Worm (Caenorhabditis elegans) whole organism, L2 larva: Measurements from ENCODE around the gene T03F7.5.

ENCODE experiments used
- ceh-82 ChIP-seq: fragments of 150-350 bp; optimal IDR thresholded peaks from 2 replicates; lab custom pipeline; 2014; ENCODE audit warnings: missing biosample characterization, missing genetic modification characterization
- elt-1 ChIP-seq: fragments of 150-350 bp; optimal IDR thresholded peaks from 2 replicates; lab custom pipeline; 2014; ENCODE audit warnings: missing biosample characterization, missing genetic modification characterization
- elt-3 ChIP-seq: sonication (generic microtip); optimal IDR thresholded peaks from 2 replicates; lab custom pipeline; 2017; ENCODE audit warnings: missing biosample characterization, missing genetic modification characterization
- gmeb-1 ChIP-seq: fragments of 150-350 bp; optimal IDR thresholded peaks from 2 replicates; lab custom pipeline; 2014; ENCODE audit warnings: missing biosample characterization, missing genetic modification characterization
- lin-13 ChIP-seq: fragments of 150-350 bp; optimal IDR thresholded peaks from 2 replicates; lab custom pipeline; 2014; ENCODE audit warnings: missing biosample characterization, missing genetic modification reagents, missing genetic modification characterization
- lin-39 ChIP-seq: fragments of 150-350 bp; optimal IDR thresholded peaks from 2 replicates; lab custom pipeline; 2014; ENCODE audit warnings: missing biosample characterization, missing genetic modification reagents, missing genetic modification characterization
- mdl-1 ChIP-seq, 2 experiments: fragments of 150-350 bp in 1 of 2; sonication (generic microtip) in 1 of 2; optimal IDR thresholded peaks; 2 replicates each; lab custom pipeline; 2017; ENCODE audit warnings: missing biosample characterization in 2 of 2, missing genetic modification characterization in 2 of 2
- nhr-11 ChIP-seq: fragments of 150-350 bp; optimal IDR thresholded peaks from 2 replicates; lab custom pipeline; 2014; ENCODE audit warnings: missing biosample characterization, missing genetic modification characterization
- nhr-12 ChIP-seq: fragments of 150-350 bp; optimal IDR thresholded peaks from 2 replicates; lab custom pipeline; 2014; ENCODE audit warnings: missing biosample characterization, missing genetic modification characterization
- nhr-23 ChIP-seq: fragments of 150-350 bp; optimal IDR thresholded peaks from 2 replicates; lab custom pipeline; 2014; ENCODE audit warnings: missing biosample characterization, missing genetic modification reagents, missing genetic modification characterization
- nhr-237 ChIP-seq: fragments of 150-350 bp; optimal IDR thresholded peaks from 2 replicates; lab custom pipeline; 2014; ENCODE audit warnings: missing biosample characterization, missing genetic modification characterization
- skn-1 ChIP-seq: sonication (generic microtip); optimal IDR thresholded peaks from 2 replicates; lab custom pipeline; 2017; ENCODE audit warnings: missing biosample characterization, missing genetic modification characterization
- unc-62 ChIP-seq: fragments of 150-350 bp; optimal IDR thresholded peaks from 2 replicates; lab custom pipeline; 2014; ENCODE audit warnings: missing biosample characterization, missing genetic modification reagents, missing genetic modification characterization
- ztf-11 ChIP-seq: sonication (generic microtip); optimal IDR thresholded peaks from 2 replicates; lab custom pipeline; 2017; ENCODE audit warnings: missing biosample characterization, missing genetic modification characterization

DNA sequence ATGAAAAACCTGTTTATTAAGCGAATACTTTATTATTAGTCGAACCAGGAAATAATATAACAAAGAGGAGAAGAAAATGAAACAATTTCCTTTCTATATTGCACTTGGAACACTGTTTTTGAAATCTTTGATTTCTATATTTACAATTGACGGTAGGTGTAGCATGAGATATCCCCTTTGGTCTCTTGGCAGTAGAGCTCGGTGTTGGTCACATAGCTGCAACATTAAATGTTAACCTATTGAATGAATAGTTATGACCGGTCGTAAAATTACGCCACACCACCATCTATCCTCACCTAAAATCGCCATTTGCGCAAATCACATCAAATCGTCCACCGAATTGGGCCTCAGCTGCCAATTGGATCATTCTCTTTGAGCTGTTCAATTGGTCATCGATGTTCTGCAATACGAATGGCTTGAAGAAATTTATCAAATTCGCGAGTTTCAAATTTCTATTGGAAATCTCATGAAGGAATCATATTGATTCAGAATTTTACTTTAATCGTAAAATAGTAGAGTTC, 46.3 kb upstream of the T03F7.5 start:
- TF ChIP-seq elt-1 (tag; lab: Kevin White, UChicago) (no peak), elt-3 (tag; lab: Kevin White, UChicago) (no peak), mdl-1 (tag; optimal IDR thresholded peaks at IDR 0.05; lab: Kevin White, UChicago) (no peak), nhr-237 (no peak), unc-62 (GFP tag; lab: Kevin White, UChicago) (no peak), ceh-82 (no peak), ztf-11 (tag; lab: Kevin White, UChicago) (no peak), skn-1 (tag; lab: Kevin White, UChicago) (no peak), lin-39 (tag; lab: Kevin White, UChicago) (no peak), nhr-11 (no peak), lin-13 (GFP tag; lab: Kevin White, UChicago) (no peak), nhr-12 (tag; lab: Kevin White, UChicago) (no peak), nhr-23 (tag; lab: Kevin White, UChicago) (no peak), gmeb-1 (tag; lab: Kevin White, UChicago) (no peak)
